Worm (Caenorhabditis elegans): ENCODE data around the gene glt-3.

DNA sequence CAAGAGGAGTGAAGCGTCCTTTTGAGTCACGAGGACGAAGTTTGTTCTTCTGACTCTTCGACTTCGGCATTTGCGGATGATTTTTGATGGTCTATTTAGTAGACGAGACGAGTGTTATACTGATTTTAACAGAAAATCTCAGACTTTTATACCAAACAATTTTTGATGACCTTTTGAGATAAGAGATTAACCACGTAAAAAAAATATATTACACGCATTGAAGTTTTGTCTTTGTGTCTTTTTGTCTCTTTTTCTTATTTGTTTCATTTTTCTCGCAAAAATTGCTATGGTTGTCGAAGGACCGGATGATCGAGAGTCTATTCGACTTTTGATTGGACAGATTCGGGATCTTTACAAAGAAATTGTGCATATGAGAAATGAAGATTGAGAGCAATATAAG lies 18.6 kb upstream of the glt-3 start, which contains the start of gene spch-1:
- TF ChIP-seq dmd-4 (tag; optimal IDR thresholded peaks at IDR 0.05; ENCODE audit: borderline replicate concordance) (no peak), lin-11 (tag; optimal IDR thresholded peaks at IDR 0.05) (no peak), hlh-8 (tag; optimal IDR thresholded peaks at IDR 0.05) (no peak), eyg-1 (tag; optimal IDR thresholded peaks at IDR 0.05) (no peak), ref-2 (tag; optimal IDR thresholded peaks at IDR 0.05) (no peak), unc-55 (GFP tag; optimal IDR thresholded peaks at IDR 0.05) (no peak), pha-2 (tag; optimal IDR thresholded peaks at IDR 0.05) (no peak), gmeb-2 (tag; optimal IDR thresholded peaks at IDR 0.05) (no peak), pha-4 (tag; optimal IDR thresholded peaks at IDR 0.05) (no peak), rnt-1 (tag; optimal IDR thresholded peaks at IDR 0.05) (no peak), ets-4 (tag; optimal IDR thresholded peaks at IDR 0.05) (no peak), unc-3 (GFP tag; conservative IDR thresholded peaks at IDR 0.05) (no peak), unc-3 (tag; optimal IDR thresholded peaks at IDR 0.05) (no peak), ceh-22 (tag; optimal IDR thresholded peaks at IDR 0.05) (no peak)

Measured in whole organism, late embryonic.